Worm (Caenorhabditis elegans) whole organism, young adult: ENCODE data around the gene cdr-7.

ENCODE experiments used
- F22D6.2 ChIP-seq: sonication (generic microtip); optimal IDR thresholded peaks from 2 replicates; lab custom pipeline; 2016; ENCODE audit warnings: mild to moderate bottlenecking, missing genetic modification characterization, missing compliant biosample characterization
- F57C9.4 ChIP-seq: sonication (generic microtip); optimal IDR thresholded peaks from 2 replicates; lab custom pipeline; 2017; ENCODE audit warnings: mild to moderate bottlenecking, missing genetic modification characterization, missing compliant biosample characterization
- attf-3 ChIP-seq: fragments of 200-800 bp; sonication (Bioruptor generic); conservative IDR thresholded peaks from 2 replicates; pipeline ENCODE4 v1.3.6; 2022; ENCODE audit warnings: missing genetic modification reagents, missing genetic modification characterization, missing compliant biosample characterization
- egrh-3 ChIP-seq: fragments of 200-800 bp; sonication (Bioruptor generic); IDR thresholded peaks from 2 replicates; pipeline ENCODE4 v1.3.6; 2022; ENCODE audit warnings: missing genetic modification reagents, missing genetic modification characterization, missing compliant biosample characterization
- nhr-90 ChIP-seq: sonication (generic microtip); optimal IDR thresholded peaks from 2 replicates; lab custom pipeline; 2016; ENCODE audit warnings: missing genotype, mild to moderate bottlenecking, missing genetic modification characterization, missing compliant biosample characterization
- sea-2 ChIP-seq: fragments of 200-800 bp; sonication (Bioruptor generic); IDR thresholded peaks from 2 replicates; pipeline ENCODE4 v1.3.6; 2022; ENCODE audit warnings: missing genetic modification characterization, missing compliant biosample characterization
- snpc-3.4 ChIP-seq: sonication (generic microtip); optimal IDR thresholded peaks from 2 replicates; lab custom pipeline; 2017; ENCODE audit warnings: missing genetic modification characterization, mild to moderate bottlenecking, missing compliant biosample characterization, antibody characterized with exemption, moderate library complexity, missing genotype, missing genetic modification reagents
- snpc-4 ChIP-seq, 5 experiments: fragments of 150-350 bp in 1 of 5; sonication (generic microtip) in 4 of 5; optimal IDR thresholded peaks; 2 replicates each; lab custom pipeline; 2014 to 2018; ENCODE audit warnings: missing genetic modification characterization in 5 of 5, missing biosample characterization in 3 of 5, antibody characterized with exemption in 2 of 5, mild to moderate bottlenecking in 2 of 5, missing compliant biosample characterization in 2 of 5, missing genotype in 2 of 5, moderate library complexity in 2 of 5, missing genetic modification reagents in 1 of 5
- unc-130 ChIP-seq: sonication (generic microtip); optimal IDR thresholded peaks from 2 replicates; lab custom pipeline; 2016; ENCODE audit warnings: missing genetic modification reagents, missing genetic modification characterization, missing compliant biosample characterization

- TF ChIP-seq snpc-3.4 (tag; lab: Kevin White, UChicago) (no peak), sea-2 (GFP tag; lab: Robert Waterston, UW) (no peak), nhr-90 (tag; lab: Kevin White, UChicago) (no peak), unc-130 (GFP tag; lab: Kevin White, UChicago) (no peak), F57C9.4 (tag; lab: Kevin White, UChicago) (no peak), snpc-4 (GFP tag; optimal IDR thresholded peaks at IDR 0.05; lab: Kevin White, UChicago) (no peak), snpc-4 (tag; optimal IDR thresholded peaks at IDR 0.05; lab: Kevin White, UChicago) (no peak), attf-3 (GFP tag; lab: Robert Waterston, UW) (no peak), egrh-3 (GFP tag; lab: Robert Waterston, UW) (no peak), F22D6.2 (tag; lab: Kevin White, UChicago) (no peak)
These were observed 17.1 kb upstream of the cdr-7 start, which contains the start of gene C54D10.5 for ce11 chrV:12429039-12429438.
